Worm (Caenorhabditis elegans) whole organism, L4 larva: ENCODE measurements around the gene Y94H6A.10.

ENCODE experiments used
- F44E2.7 ChIP-seq: fragments of 200-800 bp; sonication (Bioruptor generic); IDR thresholded peaks from 2 replicates; pipeline ENCODE4 v2.1.2; 2022; ENCODE audit warnings: missing genetic modification characterization, missing compliant biosample characterization
- F49E8.2 ChIP-seq: sonication (generic microtip); optimal IDR thresholded peaks from 2 replicates; lab custom pipeline; 2016; ENCODE audit warnings: missing compliant biosample characterization, mild to moderate bottlenecking, missing genetic modification characterization, borderline replicate concordance
- T20F7.1 ChIP-seq: fragments of 200-800 bp; sonication (Bioruptor generic); optimal IDR thresholded peaks from 2 replicates; lab custom pipeline; 2018; ENCODE audit warnings: mild to moderate bottlenecking, missing genetic modification characterization, missing compliant biosample characterization
- T26A8.4 ChIP-seq: fragments of 200-800 bp; sonication (Bioruptor generic); IDR thresholded peaks from 2 replicates; pipeline ENCODE4 v1.3.6; 2022; ENCODE audit warnings: missing genetic modification characterization, missing compliant biosample characterization
- Y105C5A.15 ChIP-seq: fragments of 200-800 bp; sonication (Bioruptor generic); IDR thresholded peaks from 2 replicates; pipeline ENCODE4 v1.3.6; 2022; ENCODE audit warnings: missing genetic modification characterization, missing compliant biosample characterization
- Y75B8A.6 ChIP-seq: fragments of 200-800 bp; sonication (Bioruptor generic); IDR thresholded peaks from 2 replicates; pipeline ENCODE4 v1.3.6; 2022; ENCODE audit warnings: missing genetic modification reagents, missing genetic modification characterization, missing compliant biosample characterization
- ZK337.2 ChIP-seq: fragments of 200-800 bp; sonication (Bioruptor generic); IDR thresholded peaks from 2 replicates; pipeline ENCODE4 v1.3.6; 2022; ENCODE audit warnings: missing genetic modification reagents, missing genetic modification characterization, missing compliant biosample characterization
- ZK546.5 ChIP-seq, 2 experiments: sonication (generic microtip); optimal IDR thresholded peaks; 2 replicates each; lab custom pipeline; 2017; ENCODE audit warnings: missing biosample characterization in 2 of 2, missing genetic modification characterization in 2 of 2
- aha-1 ChIP-seq: fragments of 150-350 bp; peaks from one replicate; lab custom pipeline; 2014; ENCODE audit warnings: missing biosample characterization, missing genetic modification characterization
- ama-1 ChIP-seq: fragments of 150-350 bp; optimal IDR thresholded peaks from 2 replicates; lab custom pipeline; 2014; ENCODE audit warnings: inconsistent platforms, mixed read lengths
- attf-4 ChIP-seq: sonication (generic microtip); optimal IDR thresholded peaks from 3 replicates; lab custom pipeline; 2017; ENCODE audit warnings: missing biosample characterization, missing genetic modification characterization
- ceh-28 ChIP-seq: fragments of 150-350 bp; optimal IDR thresholded peaks from 2 replicates; lab custom pipeline; 2014; ENCODE audit warnings: missing biosample characterization, missing genetic modification reagents, missing genetic modification characterization
- ceh-44 ChIP-seq: fragments of 200-800 bp; sonication (Bioruptor generic); IDR thresholded peaks from 2 replicates; pipeline ENCODE4 v1.3.6; 2022; ENCODE audit warnings: missing genetic modification reagents, missing genetic modification characterization, missing compliant biosample characterization
- ctbp-1 ChIP-seq: fragments of 200-800 bp; sonication (Bioruptor generic); IDR thresholded peaks from 2 replicates; pipeline ENCODE4 v1.3.6; 2022; ENCODE audit warnings: missing genetic modification reagents, missing genetic modification characterization, missing compliant biosample characterization
- daf-16 ChIP-seq, 3 experiments: sonication (generic microtip); optimal IDR thresholded peaks; 2 replicates each; lab custom pipeline; 2016 to 2017; ENCODE audit warnings: missing genetic modification characterization in 3 of 3, missing genetic modification reagents in 3 of 3, mild to moderate bottlenecking in 2 of 3, missing compliant biosample characterization in 2 of 3, missing biosample characterization in 1 of 3, moderate library complexity in 1 of 3
- dpl-1 ChIP-seq: fragments of 150-350 bp; optimal IDR thresholded peaks from 2 replicates; lab custom pipeline; 2014; ENCODE audit warnings: missing biosample characterization, missing genetic modification reagents, missing genetic modification characterization
- dve-1 ChIP-seq: sonication (generic microtip); optimal IDR thresholded peaks from 2 replicates; lab custom pipeline; 2017; ENCODE audit warnings: antibody characterized with exemption, mild to moderate bottlenecking, missing genetic modification characterization, missing compliant biosample characterization; ENCODE audit not compliant: insufficient read depth
- egl-43 ChIP-seq: fragments of 200-800 bp; sonication (Bioruptor generic); IDR thresholded peaks from 2 replicates; pipeline ENCODE4 v1.3.6; 2022; ENCODE audit warnings: missing genetic modification reagents, missing genetic modification characterization, missing compliant biosample characterization
- hif-1 ChIP-seq, 2 experiments: sonication (generic microtip); optimal IDR thresholded peaks; 2 replicates each; lab custom pipeline; 2016 to 2017; ENCODE audit warnings: missing compliant biosample characterization in 2 of 2, missing genetic modification characterization in 2 of 2, missing genetic modification reagents in 2 of 2, missing genotype in 2 of 2, mild to moderate bottlenecking in 1 of 2
- lim-7 ChIP-seq: fragments of 200-800 bp; sonication (Bioruptor generic); IDR thresholded peaks from 2 replicates; pipeline ENCODE4 v1.3.6; 2022; ENCODE audit warnings: missing genetic modification characterization, missing compliant biosample characterization
- lin-15B ChIP-seq: fragments of 150-350 bp; sonication (generic microtip); optimal IDR thresholded peaks from 3 replicates; lab custom pipeline; 2014; ENCODE audit warnings: missing biosample characterization, missing genetic modification characterization
- lin-38 ChIP-seq: fragments of 200-800 bp; sonication (Bioruptor generic); IDR thresholded peaks from 2 replicates; pipeline ENCODE4 v1.3.6; 2022; ENCODE audit warnings: missing genetic modification reagents, missing genetic modification characterization, missing compliant biosample characterization
- lsy-2 ChIP-seq, 2 experiments: fragments of 150-350 bp in 1 of 2; sonication (generic microtip) in 1 of 2; optimal IDR thresholded peaks; 2 replicates each; lab custom pipeline; 2014 to 2017; ENCODE audit warnings: missing biosample characterization in 2 of 2, missing genetic modification characterization in 2 of 2
- madf-5 ChIP-seq, 2 experiments: fragments of 200-800 bp; sonication (Bioruptor generic); IDR thresholded peaks; 2 replicates each; pipeline ENCODE4 v1.3.6; 2022; ENCODE audit warnings: missing compliant biosample characterization in 2 of 2, missing genetic modification characterization in 2 of 2
- mdl-1 ChIP-seq, 2 experiments: fragments of 150-350 bp in 1 of 2; sonication (generic microtip) in 1 of 2; optimal IDR thresholded peaks; 2 replicates each; lab custom pipeline; 2014 to 2017; ENCODE audit warnings: missing biosample characterization in 2 of 2, missing genetic modification characterization in 2 of 2
- mep-1 ChIP-seq: fragments of 150-350 bp; sonication (generic microtip); optimal IDR thresholded peaks from 3 replicates; lab custom pipeline; 2014; ENCODE audit warnings: missing biosample characterization, missing genetic modification characterization
- mes-2 ChIP-seq: sonication (generic microtip); optimal IDR thresholded peaks from 2 replicates; lab custom pipeline; 2016; ENCODE audit warnings: missing genotype, mild to moderate bottlenecking, missing genetic modification characterization, missing compliant biosample characterization; ENCODE audit not compliant: poor library complexity, severe bottlenecking
- mxl-3 ChIP-seq: fragments of 200-800 bp; sonication (Bioruptor generic); optimal IDR thresholded peaks from 2 replicates; lab custom pipeline; 2018; ENCODE audit warnings: mild to moderate bottlenecking, missing genetic modification characterization, missing compliant biosample characterization
- nhr-10 ChIP-seq: fragments of 150-350 bp; optimal IDR thresholded peaks from 2 replicates; lab custom pipeline; 2014; ENCODE audit warnings: missing biosample characterization, missing genetic modification characterization
- nhr-11 ChIP-seq: fragments of 150-350 bp; optimal IDR thresholded peaks from 2 replicates; lab custom pipeline; 2014; ENCODE audit warnings: missing biosample characterization, missing genetic modification characterization
- nhr-111 ChIP-seq: fragments of 200-800 bp; sonication (Bioruptor generic); optimal IDR thresholded peaks from 2 replicates; lab custom pipeline; 2018; ENCODE audit warnings: mild to moderate bottlenecking, missing genetic modification characterization, missing compliant biosample characterization
- nhr-28 ChIP-seq: fragments of 150-350 bp; optimal IDR thresholded peaks from 2 replicates; lab custom pipeline; 2014; ENCODE audit warnings: missing biosample characterization, missing genetic modification characterization
- nhr-41 ChIP-seq: fragments of 200-800 bp; sonication (Bioruptor generic); IDR thresholded peaks from 2 replicates; pipeline ENCODE4 v1.3.6; 2022; ENCODE audit warnings: missing genetic modification reagents, missing genetic modification characterization, missing compliant biosample characterization
- nhr-42 ChIP-seq: fragments of 200-800 bp; sonication (Bioruptor generic); IDR thresholded peaks from 2 replicates; pipeline ENCODE4 v1.3.6; 2022; ENCODE audit warnings: missing genetic modification characterization, missing compliant biosample characterization
- nhr-6 ChIP-seq: fragments of 150-350 bp; optimal IDR thresholded peaks from 2 replicates; lab custom pipeline; 2014; ENCODE audit warnings: missing biosample characterization, missing genetic modification characterization
- nhr-76 ChIP-seq: fragments of 150-350 bp; optimal IDR thresholded peaks from 2 replicates; lab custom pipeline; 2014; ENCODE audit warnings: missing biosample characterization, missing genetic modification characterization
- pha-4 ChIP-seq, 2 experiments: fragments of 150-350 bp in 1 of 2; fragments of 200-800 bp in 1 of 2; sonication (Bioruptor generic) in 1 of 2; IDR thresholded peaks in 1 of 2; optimal IDR thresholded peaks in 1 of 2; 2 replicates each; pipeline versions ENCODE4 v1.3.6 to Lab custom; 2014 to 2022; ENCODE audit warnings: missing genetic modification characterization in 2 of 2, missing genetic modification reagents in 2 of 2, missing biosample characterization in 1 of 2, missing compliant biosample characterization in 1 of 2
- php-3 ChIP-seq: fragments of 200-800 bp; sonication (Bioruptor generic); IDR thresholded peaks from 2 replicates; pipeline ENCODE4 v1.3.6; 2022; ENCODE audit warnings: missing genetic modification reagents, missing genetic modification characterization, missing compliant biosample characterization
- skn-1 ChIP-seq: fragments of 150-350 bp; optimal IDR thresholded peaks from 2 replicates; lab custom pipeline; 2014; ENCODE audit warnings: missing biosample characterization, missing genetic modification characterization
- spr-1 ChIP-seq: sonication (generic microtip); optimal IDR thresholded peaks from 2 replicates; lab custom pipeline; 2016; ENCODE audit warnings: mild to moderate bottlenecking, missing genetic modification characterization, missing compliant biosample characterization
- spr-3 ChIP-seq: fragments of 200-800 bp; sonication (Bioruptor generic); optimal IDR thresholded peaks from 2 replicates; lab custom pipeline; 2018; ENCODE audit warnings: mild to moderate bottlenecking, missing genetic modification characterization, missing compliant biosample characterization
- tag-97 ChIP-seq: fragments of 200-800 bp; sonication (Bioruptor generic); IDR thresholded peaks from 2 replicates; pipeline ENCODE4 v1.3.6; 2022; ENCODE audit warnings: missing genetic modification characterization, missing compliant biosample characterization
- tra-1 ChIP-seq: fragments of 200-800 bp; sonication (Bioruptor generic); IDR thresholded peaks from 2 replicates; pipeline ENCODE4 v1.3.6; 2022; ENCODE audit warnings: missing genetic modification reagents, missing genetic modification characterization, missing compliant biosample characterization
- zag-1 ChIP-seq: fragments of 150-350 bp; optimal IDR thresholded peaks from 2 replicates; lab custom pipeline; 2014; ENCODE audit warnings: missing biosample characterization, missing genetic modification characterization
- zfp-2 ChIP-seq: sonication (generic microtip); optimal IDR thresholded peaks from 2 replicates; lab custom pipeline; 2016; ENCODE audit warnings: mild to moderate bottlenecking, missing genetic modification characterization, missing compliant biosample characterization
- ztf-7 ChIP-seq: fragments of 150-350 bp; optimal IDR thresholded peaks from 2 replicates; lab custom pipeline; 2014; ENCODE audit warnings: missing biosample characterization, missing genetic modification characterization

The Y94H6A.10 gene

ce11 chrIV:2708329-2708965, 2.0 kb downstream of the Y94H6A.10 start (continued):
- TF ChIP-seq mdl-1 (tag; optimal IDR thresholded peaks at IDR 0.05; lab: Kevin White, UChicago) = peak; percentile 86 to 95
- no peak; the same call in 1 of the 2 replicates for TF ChIP-seq nhr-42
- no peak for TF ChIP-seq nhr-41 (GFP tag; lab: Robert Waterston, UW)
- TF ChIP-seq mxl-3 = peak; percentile 86
- peak; percentile 68 for TF ChIP-seq ctbp-1 (GFP tag; lab: Robert Waterston, UW)
- TF ChIP-seq ztf-7 = no peak
- TF ChIP-seq daf-16 (GFP tag; optimal IDR thresholded peaks at IDR 0.05; lab: Kevin White, UChicago) = peak; percentile 17 to 43
- peak; percentile 86 for TF ChIP-seq daf-16 (tag; optimal IDR thresholded peaks at IDR 0.05; lab: Kevin White, UChicago)
- TF ChIP-seq lin-38 (GFP tag; lab: Robert Waterston, UW) = peak; percentile 69
- no peak for TF ChIP-seq nhr-10 (tag; lab: Kevin White, UChicago)
- no peak for TF ChIP-seq skn-1
- TF ChIP-seq dve-1 = peak; percentile 87
- TF ChIP-seq php-3 = peak; percentile 54; the same call in 1 of the 2 replicates
- TF ChIP-seq nhr-28 (tag; lab: Kevin White, UChicago) = peak; percentile 67
- peak; percentile 83 for TF ChIP-seq nhr-6 (tag; lab: Kevin White, UChicago)
- TF ChIP-seq F49E8.2 = no peak
- TF ChIP-seq ZK337.2 (GFP tag; lab: Robert Waterston, UW) = peak; percentile 52; the same call in 1 of the 2 replicates
- TF ChIP-seq zfp-2 (tag; lab: Kevin White, UChicago) = peak; percentile 23
- TF ChIP-seq hif-1 (tag; optimal IDR thresholded peaks at IDR 0.05; lab: Kevin White, UChicago) = peak; percentile 72 to 99
- 0 out of 2 replicates have a peak, but pooled peaks have one; percentile 41 for TF ChIP-seq lim-7
- no peak for TF ChIP-seq Y75B8A.6 (GFP tag; lab: Robert Waterston, UW)
- peak; percentile 93 for TF ChIP-seq ama-1 (lab: Kevin White, UChicago)
- TF ChIP-seq dpl-1 (GFP tag; lab: Kevin White, UChicago) = peak; percentile 59
- TF ChIP-seq pha-4 (GFP tag; IDR thresholded peaks at IDR 0.05; lab: Robert Waterston, UW) = peak; percentile 46
- no peak for TF ChIP-seq pha-4 (tag; optimal IDR thresholded peaks at IDR 0.05; lab: Kevin White, UChicago)
- no peak for TF ChIP-seq attf-4 (tag; lab: Kevin White, UChicago)
- no peak for TF ChIP-seq F44E2.7 (GFP tag; lab: Robert Waterston, UW)
- TF ChIP-seq nhr-111 (GFP tag; lab: Kevin White, UChicago) = no peak
- TF ChIP-seq tra-1 = peak; percentile 56; the same call in 1 of the 2 replicates
- TF ChIP-seq spr-3 (GFP tag; lab: Kevin White, UChicago) = no peak
- TF ChIP-seq madf-5 (GFP tag; IDR thresholded peaks at IDR 0.05; lab: Robert Waterston, UW) = no peak
- no peak for TF ChIP-seq tag-97
- TF ChIP-seq ceh-44 = 0 out of 2 replicates have a peak, but pooled peaks have one; percentile 44
- peak; percentile 94 for TF ChIP-seq aha-1 (tag; lab: Kevin White, UChicago)
- peak; percentile 55 to 86 for TF ChIP-seq lsy-2 (tag; optimal IDR thresholded peaks at IDR 0.05; lab: Kevin White, UChicago)
- TF ChIP-seq zag-1 (tag; lab: Kevin White, UChicago) = no peak
- TF ChIP-seq egl-43 (GFP tag; lab: Robert Waterston, UW) = peak; percentile 78
- TF ChIP-seq Y105C5A.15 (GFP tag; lab: Robert Waterston, UW) = no peak
- TF ChIP-seq ZK546.5 (tag; optimal IDR thresholded peaks at IDR 0.05; lab: Kevin White, UChicago) = no peak
- peak; percentile 79 for TF ChIP-seq mes-2
- peak; percentile 62 for TF ChIP-seq T26A8.4
- TF ChIP-seq spr-1 (tag; lab: Kevin White, UChicago) = peak; percentile 83
- TF ChIP-seq nhr-11 (tag; lab: Kevin White, UChicago) = peak; percentile 40
- no peak for TF ChIP-seq nhr-76 (tag; lab: Kevin White, UChicago)
- peak; percentile 26 for TF ChIP-seq ceh-28 (tag; lab: Kevin White, UChicago)
- TF ChIP-seq T20F7.1 = peak; percentile 35
- peak; percentile 19 for TF ChIP-seq lin-15B (tag; lab: Kevin White, UChicago)
- peak; percentile 91 for TF ChIP-seq mep-1
